Worm (Caenorhabditis elegans) whole organism, L2 larva: ENCODE measurements around the gene fipr-1.

Experiments used
- egl-27 ChIP-seq: sonication (generic microtip); optimal IDR thresholded peaks from 3 replicates; lab custom pipeline; 2017; ENCODE audit warnings: missing biosample characterization, missing genetic modification reagents, missing genetic modification characterization
- elt-3 ChIP-seq: sonication (generic microtip); optimal IDR thresholded peaks from 2 replicates; lab custom pipeline; 2017; ENCODE audit warnings: missing biosample characterization, missing genetic modification characterization
- fos-1 ChIP-seq: fragments of 150-350 bp; optimal IDR thresholded peaks from 2 replicates; lab custom pipeline; 2014; ENCODE audit warnings: missing biosample characterization, missing genetic modification characterization
- gmeb-1 ChIP-seq: fragments of 150-350 bp; optimal IDR thresholded peaks from 2 replicates; lab custom pipeline; 2014; ENCODE audit warnings: missing biosample characterization, missing genetic modification characterization
- nhr-11 ChIP-seq: fragments of 150-350 bp; optimal IDR thresholded peaks from 2 replicates; lab custom pipeline; 2014; ENCODE audit warnings: missing biosample characterization, missing genetic modification characterization
- unc-55 ChIP-seq: fragments of 150-350 bp; sonication (generic microtip); optimal IDR thresholded peaks from 3 replicates; lab custom pipeline; 2014; ENCODE audit warnings: missing biosample characterization, missing genetic modification reagents, missing genetic modification characterization
- unc-62 ChIP-seq: fragments of 150-350 bp; optimal IDR thresholded peaks from 2 replicates; lab custom pipeline; 2014; ENCODE audit warnings: missing biosample characterization, missing genetic modification reagents, missing genetic modification characterization
- zag-1 ChIP-seq: fragments of 150-350 bp; optimal IDR thresholded peaks from 2 replicates; lab custom pipeline; 2014; ENCODE audit warnings: missing biosample characterization, missing genetic modification characterization

DNA sequence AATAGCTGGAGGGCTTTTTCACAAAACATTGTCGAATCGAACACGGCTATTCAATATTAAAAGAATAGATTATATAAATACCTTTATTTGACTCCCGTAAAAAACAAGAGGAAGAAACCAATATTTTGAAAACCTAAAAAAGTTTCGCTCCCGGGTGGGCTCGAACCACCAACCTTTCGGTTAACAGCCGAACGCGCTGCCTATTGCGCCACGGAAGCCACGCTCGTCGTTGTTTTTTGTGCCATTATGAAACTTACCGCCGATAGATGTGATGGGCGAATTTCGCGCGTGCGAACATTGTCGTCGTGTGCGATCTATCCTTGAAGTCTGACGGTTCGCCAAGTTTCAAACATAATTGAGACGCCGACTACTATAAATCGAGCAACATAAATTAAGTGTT, 29.7 kb downstream of the fipr-1 start:
- no peak for TF ChIP-seq elt-3 (tag; lab: Kevin White, UChicago)
- no peak for TF ChIP-seq egl-27 (tag; lab: Kevin White, UChicago)
- TF ChIP-seq unc-55 (GFP tag; lab: Kevin White, UChicago), result peak; percentile 41
- no peak for TF ChIP-seq zag-1 (tag; lab: Kevin White, UChicago)
- no peak for TF ChIP-seq nhr-11 (tag; lab: Kevin White, UChicago)
- TF ChIP-seq unc-62 (GFP tag; lab: Kevin White, UChicago), result no peak
- no peak for TF ChIP-seq fos-1 (tag; lab: Kevin White, UChicago)
- no peak for TF ChIP-seq gmeb-1 (tag; lab: Kevin White, UChicago)
